Fruit fly (Drosophila melanogaster): ENCODE data around the gene mRpL22.

The mRpL22 gene

dm6 chrX:16786860-16787415 is 3.2 kb downstream of the mRpL22 start, which contains the start of the genes CG9609 and Sap30 (continued):
- TF ChIP-seq CG2120 (GFP tag; optimal IDR thresholded peaks at IDR 0.05) (peak; percentile 27), Ets65A (GFP tag) (peak; percentile 79), Oaz (GFP tag; IDR thresholded peaks at IDR 0.05) (no peak), Ssrp (tag; optimal IDR thresholded peaks at IDR 0.05) (no peak), unc-4 (GFP tag; IDR thresholded peaks at IDR 0.05; ENCODE audit: partially characterized antibody) (no peak), Neu2 (GFP tag; optimal IDR thresholded peaks at IDR 0.05; ENCODE audit: borderline replicate concordance) (no peak), CG12104 (GFP tag; optimal IDR thresholded peaks at IDR 0.05) (no peak), Myb (GFP tag; optimal IDR thresholded peaks at IDR 0.05) (peak; percentile 66), luna (GFP tag; optimal IDR thresholded peaks at IDR 0.05) (no peak), Drgx (GFP tag; IDR thresholded peaks at IDR 0.05) (no peak), CG1832 (GFP tag; optimal IDR thresholded peaks at IDR 0.05) (no peak), grau (tag; optimal IDR thresholded peaks at IDR 0.05) (no peak), vnd (GFP tag; IDR thresholded peaks at IDR 0.05; ENCODE audit: partially characterized antibody) (no peak), sim (GFP tag; IDR thresholded peaks at IDR 0.05) (no peak), CG14441 (GFP tag; IDR thresholded peaks at IDR 0.05) (no peak), HLHmδ (GFP tag; optimal IDR thresholded peaks at IDR 0.05) (no peak), CG10543 (GFP tag; optimal IDR thresholded peaks at IDR 0.05) (no peak), CG10366 (GFP tag; IDR thresholded peaks at IDR 0.05) (no peak), sc (optimal IDR thresholded peaks at IDR 0.05) (no peak), sc (GFP tag; optimal IDR thresholded peaks at IDR 0.05) (no peak), GATAe (GFP tag; conservative IDR thresholded peaks at IDR 0.05) (no peak), tna (GFP tag; IDR thresholded peaks at IDR 0.05; ENCODE audit: partially characterized antibody) (no peak), Nf-YB (GFP tag; optimal IDR thresholded peaks at IDR 0.05) (no peak), CG8944 (GFP tag; optimal IDR thresholded peaks at IDR 0.05) (no peak), CG7372 (GFP tag; IDR thresholded peaks at IDR 0.05) (no peak), tin (GFP tag; optimal IDR thresholded peaks at IDR 0.05) (no peak), CG1603 (tag; optimal IDR thresholded peaks at IDR 0.05) (peak; percentile 60), lilli (GFP tag; optimal IDR thresholded peaks at IDR 0.05) (no peak), CG13287 (GFP tag; IDR thresholded peaks at IDR 0.05; ENCODE audit: partially characterized antibody) (peak; percentile 15; the same call in 1 of the 2 replicates), CG2116 (GFP tag; optimal IDR thresholded peaks at IDR 0.05) (peak; percentile 98), HmgZ (tag; optimal IDR thresholded peaks at IDR 0.05) (no peak), row (GFP tag; IDR thresholded peaks at IDR 0.05) (peak; percentile 48), D (optimal IDR thresholded peaks at IDR 0.05) (no peak), D (GFP tag; optimal IDR thresholded peaks at IDR 0.05) (no peak), da (GFP tag; optimal IDR thresholded peaks at IDR 0.05) (no peak), dm (GFP tag; optimal IDR thresholded peaks at IDR 0.05) (no peak), Trl (optimal IDR thresholded peaks at IDR 0.05) (no peak), Trl (GFP tag; optimal IDR thresholded peaks at IDR 0.05) (peak; percentile 4), Awh (GFP tag; IDR thresholded peaks at IDR 0.05) (no peak), CG3995 (GFP tag; optimal IDR thresholded peaks at IDR 0.05) (peak; percentile 72), NC2β (GFP tag; optimal IDR thresholded peaks at IDR 0.05) (no peak), seq (GFP tag; IDR thresholded peaks at IDR 0.05) (no peak), CG9437 (GFP tag; optimal IDR thresholded peaks at IDR 0.05) (peak; percentile 43), vvl (GFP tag; IDR thresholded peaks at IDR 0.05) (0 out of 2 replicates have a peak, but pooled peaks have one; percentile 30), gfzf (GFP tag; optimal IDR thresholded peaks at IDR 0.05) (peak; percentile 71), crol (GFP tag; IDR thresholded peaks at IDR 0.05) (no peak), dati (GFP tag; IDR thresholded peaks at IDR 0.05) (no peak), CG6765 (GFP tag; optimal IDR thresholded peaks at IDR 0.05) (no peak), MBD-R2 (GFP tag; IDR thresholded peaks at IDR 0.05) (peak; percentile 35; the same call in 1 of the 2 replicates), CG2129 (GFP tag; IDR thresholded peaks at IDR 0.05; ENCODE audit: partially characterized antibody) (no peak), Med (GFP tag) (peak; percentile 71), gce (GFP tag; IDR thresholded peaks at IDR 0.05) (0 out of 3 replicates have a peak, but pooled peaks have one; percentile 15)

Data from whole organism, embryonic.